Fruit fly (Drosophila melanogaster): ENCODE measurements around the gene TrissinR.

- TF ChIP-seq Sin3A (optimal IDR thresholded peaks at IDR 0.05) (no peak), ttk (optimal IDR thresholded peaks at IDR 0.05) (no peak), insv (optimal IDR thresholded peaks at IDR 0.05) (no peak), Myc (optimal IDR thresholded peaks at IDR 0.05) (no peak)
Observed at dm6 chr2L:5904585-5904984, 80.8 kb downstream of the TrissinR start, which contains the start of gene CG9021.
